Worm (Caenorhabditis elegans) whole organism, late embryonic: ENCODE results near the gene srg-46.
A peak's percentile ranks its signal among the peaks of the same experiment; 100 is the strongest.

Experiments
- C08G9.2 ChIP-seq: sonication (generic microtip); optimal IDR thresholded peaks from 2 replicates; lab custom pipeline; 2016; ENCODE audit warnings: mild to moderate bottlenecking, missing genetic modification characterization, moderate library complexity, missing compliant biosample characterization
- T23F11.4 ChIP-seq: fragments of 200-800 bp; sonication (Bioruptor generic); optimal IDR thresholded peaks from 2 replicates; lab custom pipeline; 2018; ENCODE audit warnings: mild to moderate bottlenecking, missing genetic modification characterization, missing compliant biosample characterization
- ahr-1 ChIP-seq: sonication (generic microtip); optimal IDR thresholded peaks from 2 replicates; lab custom pipeline; 2016; ENCODE audit warnings: missing genetic modification characterization, missing compliant biosample characterization
- ama-1 ChIP-seq: fragments of 150-350 bp; optimal IDR thresholded peaks from 2 replicates; lab custom pipeline; 2014
- ceh-18 ChIP-seq: sonication (generic microtip); optimal IDR thresholded peaks from 2 replicates; lab custom pipeline; 2016; ENCODE audit warnings: missing genetic modification characterization, missing compliant biosample characterization
- ceh-2 ChIP-seq: sonication (generic microtip); optimal IDR thresholded peaks from 2 replicates; lab custom pipeline; 2016; ENCODE audit warnings: missing genotype, missing genetic modification characterization, missing compliant biosample characterization
- ceh-30 ChIP-seq: fragments of 150-350 bp; optimal IDR thresholded peaks from 2 replicates; lab custom pipeline; 2014; ENCODE audit warnings: missing biosample characterization, missing genetic modification characterization
- ceh-31 ChIP-seq: sonication (generic microtip); optimal IDR thresholded peaks from 2 replicates; lab custom pipeline; 2016; ENCODE audit warnings: missing genetic modification characterization, missing compliant biosample characterization
- che-1 ChIP-seq: sonication (generic microtip); optimal IDR thresholded peaks from 2 replicates; lab custom pipeline; 2016; ENCODE audit warnings: mild to moderate bottlenecking, missing genetic modification characterization, missing compliant biosample characterization
- elt-2 ChIP-seq: sonication (generic microtip); optimal IDR thresholded peaks from 2 replicates; lab custom pipeline; 2016; ENCODE audit warnings: missing genetic modification reagents, missing genetic modification characterization, missing compliant biosample characterization
- ets-4 ChIP-seq: sonication (generic microtip); optimal IDR thresholded peaks from 2 replicates; lab custom pipeline; 2016; ENCODE audit warnings: missing genetic modification characterization, missing compliant biosample characterization
- eyg-1 ChIP-seq: sonication (generic microtip); optimal IDR thresholded peaks from 2 replicates; lab custom pipeline; 2016; ENCODE audit warnings: missing genotype, missing genetic modification characterization, missing compliant biosample characterization
- fax-1 ChIP-seq: sonication (generic microtip); optimal IDR thresholded peaks from 2 replicates; lab custom pipeline; 2016; ENCODE audit warnings: missing genotype, missing genetic modification characterization, missing compliant biosample characterization
- fkh-6 ChIP-seq: sonication (generic microtip); optimal IDR thresholded peaks from 2 replicates; lab custom pipeline; 2016; ENCODE audit warnings: missing genetic modification characterization, missing compliant biosample characterization
- hlh-15 ChIP-seq: sonication (generic microtip); optimal IDR thresholded peaks from 2 replicates; lab custom pipeline; 2016; ENCODE audit warnings: missing genetic modification characterization, missing compliant biosample characterization
- hlh-6 ChIP-seq: sonication (generic microtip); optimal IDR thresholded peaks from 2 replicates; lab custom pipeline; 2016; ENCODE audit warnings: missing genotype, missing genetic modification characterization, missing compliant biosample characterization
- hlh-8 ChIP-seq: sonication (generic microtip); optimal IDR thresholded peaks from 2 replicates; lab custom pipeline; 2016; ENCODE audit warnings: missing genotype, missing genetic modification characterization, missing compliant biosample characterization
- nhr-232 ChIP-seq: sonication (generic microtip); optimal IDR thresholded peaks from 2 replicates; lab custom pipeline; 2016; ENCODE audit warnings: missing genetic modification characterization, missing compliant biosample characterization
- odd-2 ChIP-seq: sonication (generic microtip); optimal IDR thresholded peaks from 2 replicates; lab custom pipeline; 2017; ENCODE audit warnings: antibody characterized with exemption, mild to moderate bottlenecking, missing genetic modification characterization, missing compliant biosample characterization
- pag-3 ChIP-seq: sonication (generic microtip); optimal IDR thresholded peaks from 2 replicates; lab custom pipeline; 2016; ENCODE audit warnings: missing compliant biosample characterization, missing genetic modification characterization, borderline replicate concordance
- pqm-1 ChIP-seq: sonication (generic microtip); optimal IDR thresholded peaks from 2 replicates; lab custom pipeline; 2016; ENCODE audit warnings: missing genetic modification characterization, missing compliant biosample characterization
- rnt-1 ChIP-seq: sonication (generic microtip); optimal IDR thresholded peaks from 2 replicates; lab custom pipeline; 2016; ENCODE audit warnings: missing genetic modification characterization, missing compliant biosample characterization
- sdc-2 ChIP-seq: sonication (generic microtip); optimal IDR thresholded peaks from 2 replicates; lab custom pipeline; 2016; ENCODE audit warnings: missing genotype, missing genetic modification characterization, missing compliant biosample characterization
- sox-2 ChIP-seq: fragments of 200-800 bp; sonication (Bioruptor generic); IDR thresholded peaks from 2 replicates; pipeline ENCODE4 v1.3.6; 2022; ENCODE audit warnings: missing genetic modification reagents, missing genetic modification characterization, missing compliant biosample characterization
- sox-4 ChIP-seq: sonication (generic microtip); optimal IDR thresholded peaks from 2 replicates; lab custom pipeline; 2017; ENCODE audit warnings: mild to moderate bottlenecking, missing genetic modification characterization, inconsistent platforms, missing compliant biosample characterization
- tbx-2 ChIP-seq: sonication (generic microtip); optimal IDR thresholded peaks from 2 replicates; lab custom pipeline; 2016; ENCODE audit warnings: missing genetic modification characterization, missing compliant biosample characterization
- tbx-7 ChIP-seq: sonication (generic microtip); optimal IDR thresholded peaks from 2 replicates; lab custom pipeline; 2016; ENCODE audit warnings: missing genotype, missing genetic modification characterization, missing compliant biosample characterization
- unc-55 ChIP-seq: sonication (generic microtip); optimal IDR thresholded peaks from 2 replicates; lab custom pipeline; 2017; ENCODE audit warnings: missing biosample characterization, missing genetic modification reagents, missing genetic modification characterization
- ztf-16 ChIP-seq: sonication (generic microtip); optimal IDR thresholded peaks from 2 replicates; lab custom pipeline; 2017; ENCODE audit warnings: missing genetic modification characterization, missing compliant biosample characterization

The srg-46 gene

DNA sequence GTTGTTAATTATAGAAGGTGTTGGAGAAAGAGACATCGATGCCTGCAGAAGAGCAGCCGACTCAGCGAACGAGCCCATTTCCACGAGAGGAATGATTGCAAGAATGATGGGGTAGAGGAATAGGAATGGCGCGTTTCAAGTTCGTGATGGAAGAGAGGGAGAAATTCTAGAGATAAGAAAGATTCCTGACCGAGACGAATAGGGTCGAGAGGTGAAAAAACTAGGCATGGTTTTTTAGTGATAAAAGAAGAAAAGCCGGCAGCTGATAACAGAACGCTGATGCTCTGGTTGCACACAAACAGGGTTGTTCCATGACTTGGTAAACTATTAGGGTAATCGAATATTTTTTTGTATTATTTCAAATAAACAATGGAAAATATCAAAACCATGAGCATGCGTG, 9.3 kb downstream of the srg-46 start:
- no peak for TF ChIP-seq ama-1 (lab: Kevin White, UChicago)
- TF ChIP-seq elt-2 (tag; lab: Kevin White, UChicago): peak; percentile 61

DNA sequence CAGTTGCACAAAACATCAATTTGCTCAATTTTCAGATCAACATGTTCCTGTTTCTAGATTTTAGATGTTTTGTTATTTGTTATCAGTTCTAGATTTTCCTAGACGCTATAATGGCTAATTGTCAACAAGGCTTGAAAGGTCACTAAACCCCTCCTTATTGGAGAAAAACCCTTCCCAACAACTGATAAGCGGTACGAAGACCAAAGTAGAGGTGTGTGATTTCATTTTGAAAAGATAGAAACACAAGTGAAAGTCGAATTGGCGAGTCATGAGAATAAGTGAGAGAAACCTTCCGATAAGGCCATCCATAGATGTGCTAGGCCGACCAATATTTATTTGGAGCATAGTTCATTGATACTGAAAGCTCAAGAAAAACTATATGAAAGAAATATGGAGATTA, 10.1 kb downstream of the srg-46 start:
- TF ChIP-seq elt-2 (tag; lab: Kevin White, UChicago) (peak; percentile 48), sox-4 (no peak), ceh-18 (no peak), pqm-1 (peak; percentile 26)

- TF ChIP-seq ceh-2 (tag; lab: Kevin White, UChicago) (no peak), unc-55 (GFP tag; lab: Kevin White, UChicago) (peak; percentile 8), ceh-31 (tag; lab: Kevin White, UChicago) (peak; percentile 28)
- TF ChIP-seq, all 69 proteins: peak for 2
These were observed 11.0 kb downstream of the srg-46 start for ce11 chrV:13374532-13374931.

- no peak for TF ChIP-seq che-1 (tag; lab: Kevin White, UChicago)
- TF ChIP-seq nhr-232 (tag; lab: Kevin White, UChicago): no peak
- TF ChIP-seq ahr-1 (tag; lab: Kevin White, UChicago): no peak
- no peak for TF ChIP-seq hlh-15 (tag; lab: Kevin White, UChicago)
- TF ChIP-seq ztf-16 (tag; lab: Kevin White, UChicago): no peak
- no peak for TF ChIP-seq fax-1 (tag; lab: Kevin White, UChicago)
- no peak for TF ChIP-seq T23F11.4 (GFP tag; lab: Kevin White, UChicago)
- no peak for TF ChIP-seq pag-3
- no peak for TF ChIP-seq sox-4
- no peak for TF ChIP-seq sdc-2
- TF ChIP-seq tbx-2 (tag; lab: Kevin White, UChicago): no peak
- TF ChIP-seq ceh-30: no peak
- no peak for TF ChIP-seq hlh-6 (tag; lab: Kevin White, UChicago)
- TF ChIP-seq sox-2 (GFP tag; lab: Robert Waterston, UW): no peak
- TF ChIP-seq hlh-8 (tag; lab: Kevin White, UChicago): no peak
- TF ChIP-seq odd-2 (tag; lab: Kevin White, UChicago): no peak
These were observed 12.3 kb downstream of the srg-46 start for ce11 chrV:13375861-13376260.

DNA sequence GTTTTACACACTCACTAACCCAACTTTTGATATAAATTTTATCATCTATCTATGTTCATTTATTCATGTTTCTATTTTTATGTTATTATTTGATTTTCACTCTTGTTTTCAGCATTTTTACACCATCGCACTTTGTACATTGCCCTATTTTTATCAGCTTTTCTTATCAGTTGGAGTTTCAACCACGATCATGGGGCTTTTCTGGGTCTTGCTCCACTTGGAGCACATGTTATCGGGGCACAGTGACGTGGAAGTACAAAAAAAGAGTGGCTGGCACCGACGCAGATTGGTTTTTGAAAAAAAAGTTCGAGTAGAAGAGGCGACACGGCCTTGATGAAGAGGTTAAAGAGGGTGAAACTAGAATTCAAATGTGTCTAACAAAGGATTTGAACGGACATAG, 13.6 kb downstream of the srg-46 start:
- peak; percentile 81 for TF ChIP-seq elt-2 (tag; lab: Kevin White, UChicago)
- no peak for TF ChIP-seq fkh-6 (tag; lab: Kevin White, UChicago)

ce11 chrV:13380178-13380577, 16.7 kb downstream of the srg-46 start, which contains the start of gene ifbp-1:
ifbp-1 (minus strand) TSS chrV:13380262.
- TF ChIP-seq sox-2 (GFP tag; lab: Robert Waterston, UW) (no peak), elt-2 (tag; lab: Kevin White, UChicago) (no peak), ztf-16 (tag; lab: Kevin White, UChicago) (no peak), eyg-1 (no peak), tbx-7 (tag; lab: Kevin White, UChicago) (no peak), fax-1 (tag; lab: Kevin White, UChicago) (no peak), odd-2 (tag; lab: Kevin White, UChicago) (no peak), rnt-1 (tag; lab: Kevin White, UChicago) (no peak), ets-4 (no peak), C08G9.2 (tag; lab: Kevin White, UChicago) (no peak), ahr-1 (tag; lab: Kevin White, UChicago) (no peak)
- TF ChIP-seq, all 69 proteins: peak for 0

- TF ChIP-seq elt-2 (tag; lab: Kevin White, UChicago): peak; percentile 72
- TF ChIP-seq tbx-7 (tag; lab: Kevin White, UChicago): no peak
These were observed 17.5 kb downstream of the srg-46 start, which contains the start of gene cpz-2 for ce11 chrV:13380980-13381379. cpz-2 (plus strand) TSS chrV:13381189.
